Worm (Caenorhabditis elegans) whole organism, L2 larva: ENCODE measurements around the gene Y71H10B.1.

ENCODE experiments used
- Y55F3AM.14 ChIP-seq: fragments of 200-800 bp; sonication (Bioruptor generic); optimal IDR thresholded peaks from 2 replicates; lab custom pipeline; 2018; ENCODE audit warnings: mild to moderate bottlenecking, missing genetic modification characterization, missing compliant biosample characterization
- aly-2 ChIP-seq: fragments of 150-350 bp; optimal IDR thresholded peaks from 2 replicates; lab custom pipeline; 2014; ENCODE audit warnings: missing biosample characterization, missing genetic modification characterization
- ama-1 ChIP-seq: fragments of 150-350 bp; optimal IDR thresholded peaks from 2 replicates; lab custom pipeline; 2018; ENCODE audit warnings: inconsistent platforms
- elt-1 ChIP-seq: fragments of 150-350 bp; optimal IDR thresholded peaks from 2 replicates; lab custom pipeline; 2014; ENCODE audit warnings: missing biosample characterization, missing genetic modification characterization
- lin-11 ChIP-seq: fragments of 150-350 bp; sonication (generic microtip); optimal IDR thresholded peaks from 2 replicates; lab custom pipeline; 2014; ENCODE audit warnings: missing biosample characterization, missing genetic modification characterization, inconsistent platforms, mixed read lengths
- nhr-77 ChIP-seq: fragments of 150-350 bp; optimal IDR thresholded peaks from 2 replicates; lab custom pipeline; 2014; ENCODE audit warnings: missing biosample characterization, missing genetic modification characterization
- skn-1 ChIP-seq: sonication (generic microtip); optimal IDR thresholded peaks from 2 replicates; lab custom pipeline; 2017; ENCODE audit warnings: missing biosample characterization, missing genetic modification characterization
- unc-55 ChIP-seq: fragments of 150-350 bp; sonication (generic microtip); optimal IDR thresholded peaks from 3 replicates; lab custom pipeline; 2014; ENCODE audit warnings: missing biosample characterization, missing genetic modification reagents, missing genetic modification characterization

DNA sequence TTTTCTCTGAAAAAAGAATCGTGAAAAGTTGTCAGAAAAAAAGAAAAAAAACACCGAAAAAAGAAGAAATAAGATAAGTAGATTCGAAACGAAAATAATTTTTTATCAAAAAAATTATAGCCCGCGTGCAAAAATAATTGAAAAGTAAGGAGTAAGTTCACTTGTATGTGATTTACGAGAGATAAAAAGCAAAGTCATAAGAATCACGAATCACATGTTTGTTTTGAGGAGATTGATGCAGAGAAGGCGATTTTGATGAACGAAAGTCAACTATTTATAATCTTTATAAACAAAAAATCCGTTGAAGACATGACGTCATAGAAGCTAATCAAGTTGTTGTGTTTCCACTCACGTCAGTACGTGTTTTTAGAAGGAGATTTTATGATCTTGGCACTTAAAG, at the start of gene Y71H10B.1:
- no peak for TF ChIP-seq skn-1 (tag; lab: Kevin White, UChicago)
- TF ChIP-seq lin-11 (tag; lab: Kevin White, UChicago) = no peak
- TF ChIP-seq aly-2 (tag; lab: Kevin White, UChicago) = no peak
- no peak for TF ChIP-seq Y55F3AM.14 (GFP tag; lab: Kevin White, UChicago)
- no peak for TF ChIP-seq ama-1 (lab: Kevin White, UChicago)
- TF ChIP-seq elt-1 = no peak
- TF ChIP-seq unc-55 (GFP tag; lab: Kevin White, UChicago) = no peak
- TF ChIP-seq nhr-77 (tag; lab: Kevin White, UChicago) = no peak
